Worm (Caenorhabditis elegans): ENCODE measurements around the gene ndub-8.

DNA sequence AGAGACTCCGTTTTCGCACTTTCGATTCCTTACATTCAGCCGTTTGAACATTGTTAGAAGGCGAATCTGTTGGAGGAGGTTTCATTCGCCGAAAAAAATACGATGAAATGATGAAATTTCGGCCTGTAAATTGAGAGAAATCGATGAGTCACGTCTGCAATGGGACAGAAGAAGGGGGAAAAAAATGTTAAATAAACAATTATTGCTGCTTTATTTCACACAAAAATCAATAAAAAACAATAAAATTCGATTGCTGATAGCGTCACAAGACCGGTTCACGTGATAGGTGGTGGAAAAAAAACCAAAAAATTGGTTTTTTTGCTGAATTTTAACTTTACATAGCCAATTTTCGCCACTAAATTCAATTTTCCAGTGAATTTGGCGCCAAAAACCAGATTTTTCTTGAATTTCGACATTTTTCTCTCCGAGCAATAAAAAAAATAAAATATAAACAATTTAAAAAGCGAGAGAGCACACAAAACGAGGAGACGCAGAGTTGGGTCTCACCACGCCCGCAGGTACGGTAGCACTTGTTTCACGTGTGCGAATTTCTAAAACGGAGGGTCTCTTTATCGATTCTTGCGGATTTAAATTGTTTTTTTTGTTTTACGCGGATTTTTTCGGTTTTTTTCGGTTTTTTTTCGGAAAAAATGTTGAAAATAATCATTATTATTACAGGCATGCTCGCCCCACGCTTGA, at the start of gene ndub-8, which contains the start of gene cup-14:
- TF ChIP-seq ceh-19 (GFP tag; optimal IDR thresholded peaks at IDR 0.05) (peak; percentile 13), tbx-2 (tag; optimal IDR thresholded peaks at IDR 0.05) (peak; percentile 21), ama-1 (optimal IDR thresholded peaks at IDR 0.05) (no peak), odd-2 (tag; optimal IDR thresholded peaks at IDR 0.05) (no peak), pqm-1 (tag; optimal IDR thresholded peaks at IDR 0.05) (no peak), C38D4.7 (GFP tag; optimal IDR thresholded peaks at IDR 0.05) (no peak)
